Fruit fly (Drosophila melanogaster) whole organism, embryonic: ENCODE results near the gene CG6738.

Experiments
- CG6254 ChIP-seq: fragments of 200-800 bp; sonication (Bioruptor generic); optimal IDR thresholded peaks from 3 replicates; lab custom pipeline; 2017; ENCODE audit warnings: mild to moderate bottlenecking, missing biosample characterization, missing genetic modification reagents, missing genetic modification characterization
- Xrp1 ChIP-seq: fragments of 200-800 bp; sonication (Bioruptor generic); IDR thresholded peaks from 2 replicates; pipeline ENCODE4 v1.3.6; 2022; ENCODE audit warnings: missing biosample characterization, missing genetic modification characterization
- zf30C ChIP-seq: fragments of 200-800 bp; sonication (Bioruptor generic); optimal IDR thresholded peaks from 3 replicates; lab custom pipeline; 2018; ENCODE audit warnings: missing biosample characterization, mild to moderate bottlenecking, missing genetic modification characterization

The CG6738 gene

dm6 chr3R:23149021-23149571 lies 49.8 kb downstream of the CG6738 start (continued):
- TF ChIP-seq zf30C (GFP tag; lab: Kevin White, UChicago): peak; percentile 92
- peak; percentile 82 for TF ChIP-seq Xrp1 (GFP tag; lab: Robert Waterston, UW)
- peak; percentile 39 for TF ChIP-seq CG6254 (GFP tag; lab: Kevin White, UChicago)
